Fruit fly (Drosophila melanogaster) whole organism: ENCODE data around the gene CG33978.

ENCODE experiments used
- psq ChIP-seq: fragments of >200 bp; optimal IDR thresholded peaks from 2 replicates; lab custom pipeline; 2017
- usp ChIP-seq: fragments of >200 bp; optimal IDR thresholded peaks from 2 replicates; lab custom pipeline; 2017; ENCODE audit warnings: missing biosample characterization, missing genetic modification characterization, mixed read lengths

DNA sequence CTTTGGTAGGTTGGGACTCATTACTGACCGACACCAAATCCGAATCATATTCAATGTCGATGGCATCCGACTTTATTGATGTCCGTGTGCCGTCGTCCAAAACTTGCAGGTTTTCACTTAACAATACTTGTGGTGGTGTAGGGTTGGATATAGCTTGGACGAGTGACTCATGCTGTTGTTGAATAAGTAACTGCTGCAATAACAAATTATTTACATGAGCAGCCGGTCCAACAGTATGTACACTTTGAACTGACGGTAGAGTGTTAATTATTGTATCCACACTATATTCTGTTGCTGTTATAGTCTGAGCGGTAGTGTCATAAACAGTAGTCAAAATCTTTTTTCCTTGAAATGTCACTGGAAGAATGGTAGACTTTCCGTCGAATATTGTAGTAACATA lies 7.9 kb downstream of the CG33978 start:
- TF ChIP-seq psq (no peak), usp (no peak)
